Worm (Caenorhabditis elegans): ENCODE data around the gene C54E4.1.

Gene C54E4.1

ce11 chrIV:2168514-2168913 lies 6.9 kb upstream of the C54E4.1 start, which contains the start of gene C54E4.4:
Gene C54E4.4 (minus strand): TSS chrIV:2168614.
- TF ChIP-seq sptf-2 (GFP tag; optimal IDR thresholded peaks at IDR 0.05) (no peak), cebp-1 (GFP tag; IDR thresholded peaks at IDR 0.05) (no peak), cebp-1 (tag; optimal IDR thresholded peaks at IDR 0.05) (no peak), athp-1 (tag; optimal IDR thresholded peaks at IDR 0.05) (no peak), T26A5.8 (tag; optimal IDR thresholded peaks at IDR 0.05) (no peak), hmg-20 (GFP tag; IDR thresholded peaks at IDR 0.05) (no peak), let-607 (tag; optimal IDR thresholded peaks at IDR 0.05) (no peak), egl-18 (GFP tag; IDR thresholded peaks at IDR 0.05) (no peak), nhr-120 (GFP tag; IDR thresholded peaks at IDR 0.05) (no peak), nfyb-1 (GFP tag; IDR thresholded peaks at IDR 0.05) (no peak), tbx-9 (tag; optimal IDR thresholded peaks at IDR 0.05; ENCODE audit: borderline replicate concordance) (no peak), cebp-2 (GFP tag; IDR thresholded peaks at IDR 0.05) (no peak), ztf-28 (GFP tag; IDR thresholded peaks at IDR 0.05) (no peak), D2030.7 (GFP tag; IDR thresholded peaks at IDR 0.05) (no peak), bed-1 (GFP tag; IDR thresholded peaks at IDR 0.05) (no peak), hmg-1.2 (GFP tag; IDR thresholded peaks at IDR 0.05) (no peak), ztf-6 (GFP tag; IDR thresholded peaks at IDR 0.05) (no peak), efl-1 (GFP tag; optimal IDR thresholded peaks at IDR 0.05) (no peak)

ce11 chrIV:2170332-2170731 lies 5.1 kb upstream of the C54E4.1 start:
- TF ChIP-seq B0035.1 (tag; optimal IDR thresholded peaks at IDR 0.05) (no peak), madf-8 (GFP tag; conservative IDR thresholded peaks at IDR 0.05) (no peak), cebp-2 (GFP tag; IDR thresholded peaks at IDR 0.05) (no peak), fkh-3 (tag; optimal IDR thresholded peaks at IDR 0.05) (no peak), xnd-1 (tag; optimal IDR thresholded peaks at IDR 0.05) (no peak), mes-4 (tag; optimal IDR thresholded peaks at IDR 0.05) (no peak), F52B5.7 (tag; optimal IDR thresholded peaks at IDR 0.05) (no peak), zim-3 (tag; optimal IDR thresholded peaks at IDR 0.05) (no peak), hsf-1 (GFP tag; IDR thresholded peaks at IDR 0.05) (no peak), hlh-12 (tag; optimal IDR thresholded peaks at IDR 0.05) (no peak), Y53F4B.3 (GFP tag; IDR thresholded peaks at IDR 0.05) (no peak), akir-1 (GFP tag; optimal IDR thresholded peaks at IDR 0.05) (no peak)

DNA sequence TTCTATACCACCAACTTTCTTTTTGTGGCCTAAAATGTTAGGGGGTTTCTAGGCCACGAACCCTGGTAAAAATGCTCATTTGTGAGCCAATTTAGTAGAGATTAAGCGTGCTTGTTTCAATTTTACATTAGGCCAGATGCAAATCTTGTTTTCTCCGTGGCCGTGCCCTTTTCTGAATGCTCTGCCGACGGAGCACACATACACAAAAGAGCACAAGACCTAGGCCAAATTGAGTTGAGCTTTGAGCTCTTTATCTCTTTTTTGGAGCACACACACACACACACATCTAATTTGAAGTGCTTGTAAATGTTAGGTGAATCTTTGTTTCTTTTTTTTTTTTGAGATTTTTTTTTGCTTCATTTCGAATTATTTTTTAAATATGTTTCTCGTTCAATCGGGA lies 2.5 kb upstream of the C54E4.1 start:
- TF ChIP-seq ceh-100 (GFP tag; IDR thresholded peaks at IDR 0.05) = no peak
- no peak for TF ChIP-seq ZK185.1 (tag; optimal IDR thresholded peaks at IDR 0.05; ENCODE audit: poor library complexity, severe bottlenecking)
- TF ChIP-seq rcor-1 (GFP tag; IDR thresholded peaks at IDR 0.05) = no peak
- no peak for TF ChIP-seq lin-35 (GFP tag; optimal IDR thresholded peaks at IDR 0.05)
- TF ChIP-seq unc-62 (GFP tag; optimal IDR thresholded peaks at IDR 0.05) = no peak
- TF ChIP-seq efl-1 (GFP tag; optimal IDR thresholded peaks at IDR 0.05) = no peak
- TF ChIP-seq pha-4 (tag; optimal IDR thresholded peaks at IDR 0.05) = no peak

- TF ChIP-seq ztf-26 (tag; optimal IDR thresholded peaks at IDR 0.05) (peak; percentile 75), nhr-27 (tag; optimal IDR thresholded peaks at IDR 0.05) (no peak), repo-1 (tag; optimal IDR thresholded peaks at IDR 0.05) (peak; percentile 75), F57A8.1 (GFP tag; optimal IDR thresholded peaks at IDR 0.05) (no peak), attf-6 (GFP tag; IDR thresholded peaks at IDR 0.05) (no peak), rcor-1 (GFP tag; IDR thresholded peaks at IDR 0.05) (peak; percentile 85), zfh-2 (GFP tag; conservative IDR thresholded peaks at IDR 0.05) (peak; percentile 81), hmg-20 (GFP tag; IDR thresholded peaks at IDR 0.05) (no peak; the same call in 1 of the 2 replicates), let-526 (GFP tag; IDR thresholded peaks at IDR 0.05) (no peak), him-1 (tag; optimal IDR thresholded peaks at IDR 0.05) (peak; percentile 26), fkh-3 (tag; optimal IDR thresholded peaks at IDR 0.05) (no peak), ztf-6 (GFP tag; IDR thresholded peaks at IDR 0.05) (0 out of 2 replicates have a peak, but pooled peaks have one; percentile 62), efl-1 (GFP tag; optimal IDR thresholded peaks at IDR 0.05) (peak; percentile 78), Y79H2A.3 (GFP tag; conservative IDR thresholded peaks at IDR 0.05) (no peak), tbx-9 (tag; optimal IDR thresholded peaks at IDR 0.05; ENCODE audit: borderline replicate concordance) (no peak), madf-10 (tag; optimal IDR thresholded peaks at IDR 0.05) (peak; percentile 30), K11D2.4 (GFP tag; IDR thresholded peaks at IDR 0.05) (peak; percentile 83)
Observed at ce11 chrIV:2177545-2177944, 2.2 kb downstream of the C54E4.1 start, which contains the start of gene hrpu-2. Gene hrpu-2 (plus strand): TSS chrIV:2177896.
